Worm (Caenorhabditis elegans): ENCODE measurements around the gene F08B12.11.
A peak's percentile ranks its signal among the peaks of the same experiment; 100 is the strongest.

The F08B12.11 gene

DNA sequence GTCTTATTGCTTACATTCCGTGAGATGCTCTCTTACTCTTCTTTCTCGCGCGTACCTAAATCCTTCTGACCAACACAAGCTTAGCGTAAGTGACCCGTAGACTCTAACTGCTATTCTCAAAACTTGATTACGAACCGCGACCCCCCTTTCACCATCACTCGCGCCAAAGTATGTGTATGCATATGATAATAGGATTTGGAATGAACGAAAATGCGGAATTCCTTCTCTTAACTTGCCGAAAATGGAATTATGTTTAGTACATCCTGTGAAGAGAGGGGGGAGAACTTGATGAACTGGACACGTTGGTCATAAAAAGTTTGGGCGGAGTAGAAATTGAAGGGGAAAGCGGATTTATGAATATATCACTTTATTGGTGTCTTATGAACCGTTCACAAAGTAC lies 2.0 kb downstream of the F08B12.11 start (continued):
- TF ChIP-seq unc-62 (GFP tag; optimal IDR thresholded peaks at IDR 0.05 in 1 of 2): peak in 1 of 2 experiments; percentile 5
- TF ChIP-seq unc-62 (tag; optimal IDR thresholded peaks at IDR 0.05): no peak

- TF ChIP-seq T26A8.4 (GFP tag; IDR thresholded peaks at IDR 0.05): 0 out of 2 replicates have a peak, but pooled peaks have one; percentile 18
- no peak for TF ChIP-seq daf-8 (GFP tag; IDR thresholded peaks at IDR 0.05)
- no peak for TF ChIP-seq spr-3 (GFP tag; optimal IDR thresholded peaks at IDR 0.05)
- TF ChIP-seq egl-27 (tag; optimal IDR thresholded peaks at IDR 0.05): no peak
- TF ChIP-seq lin-13 (GFP tag; optimal IDR thresholded peaks at IDR 0.05): no peak
- TF ChIP-seq nhr-25 (tag; optimal IDR thresholded peaks at IDR 0.05; ENCODE audit: borderline replicate concordance, insufficient read depth): no peak
- peak in 1 of 2 experiments; percentile 92 for TF ChIP-seq unc-62 (GFP tag; optimal IDR thresholded peaks at IDR 0.05 in 1 of 2)
- no peak for TF ChIP-seq unc-62 (tag; optimal IDR thresholded peaks at IDR 0.05)
- TF ChIP-seq aha-1 (tag): peak; percentile 58
- no peak for TF ChIP-seq F49E8.2 (tag; optimal IDR thresholded peaks at IDR 0.05; ENCODE audit: borderline replicate concordance)
- no peak for TF ChIP-seq saeg-2 (GFP tag; IDR thresholded peaks at IDR 0.05)
- no peak for TF ChIP-seq fkh-10 (GFP tag; optimal IDR thresholded peaks at IDR 0.05)
- no peak for TF ChIP-seq nhr-6 (tag; optimal IDR thresholded peaks at IDR 0.05)
- no peak for TF ChIP-seq ZK337.2 (GFP tag; IDR thresholded peaks at IDR 0.05)
Measured at ce11 chrX:11387723-11388330, 3.0 kb downstream of the F08B12.11 start.

- peak; percentile 72 for TF ChIP-seq pqm-1 (tag; optimal IDR thresholded peaks at IDR 0.05)
- peak; percentile 76 for TF ChIP-seq nhr-28 (tag; optimal IDR thresholded peaks at IDR 0.05)
- TF ChIP-seq T20F7.1 (GFP tag; optimal IDR thresholded peaks at IDR 0.05): no peak
- no peak for TF ChIP-seq ctbp-1 (GFP tag; IDR thresholded peaks at IDR 0.05)
- TF ChIP-seq mep-1 (tag; optimal IDR thresholded peaks at IDR 0.05): peak; percentile 54
- 0 out of 2 replicates have a peak, but pooled peaks have one; percentile 20 for TF ChIP-seq hmg-1.1 (GFP tag; IDR thresholded peaks at IDR 0.05)
- TF ChIP-seq cey-2 (tag; optimal IDR thresholded peaks at IDR 0.05; ENCODE audit: borderline replicate concordance, insufficient read depth): peak; percentile 15
- no peak for TF ChIP-seq gei-8 (GFP tag; optimal IDR thresholded peaks at IDR 0.05)
- no peak for TF ChIP-seq sdz-12 (GFP tag; optimal IDR thresholded peaks at IDR 0.05)
- peak; percentile 35 for TF ChIP-seq nhr-77 (tag; optimal IDR thresholded peaks at IDR 0.05)
- peak; percentile 4 for TF ChIP-seq dve-1 (tag; optimal IDR thresholded peaks at IDR 0.05; ENCODE audit: insufficient read depth)
- TF ChIP-seq hlh-11 (tag; optimal IDR thresholded peaks at IDR 0.05): peak; percentile 25
- TF ChIP-seq daf-16 (GFP tag; optimal IDR thresholded peaks at IDR 0.05): no peak
- TF ChIP-seq daf-16 (tag; optimal IDR thresholded peaks at IDR 0.05): peak; percentile 49
- peak in 1 of 2 experiments; percentile 41 for TF ChIP-seq unc-62 (GFP tag; optimal IDR thresholded peaks at IDR 0.05 in 1 of 2)
- no peak for TF ChIP-seq unc-62 (tag; optimal IDR thresholded peaks at IDR 0.05)
- no peak for TF ChIP-seq dmd-8 (GFP tag; IDR thresholded peaks at IDR 0.05)
Measured at ce11 chrX:11392924-11393323, 8.1 kb downstream of the F08B12.11 start, which contains the start of gene prx-12. prx-12 (plus strand) TSS chrX:11393294.

- TF ChIP-seq gei-8 (GFP tag; optimal IDR thresholded peaks at IDR 0.05) (no peak), hlh-11 (tag; optimal IDR thresholded peaks at IDR 0.05) (peak; percentile 39), zfp-3 (GFP tag; conservative IDR thresholded peaks at IDR 0.05) (no peak), spr-3 (GFP tag; optimal IDR thresholded peaks at IDR 0.05) (no peak), aly-2 (tag; optimal IDR thresholded peaks at IDR 0.05) (no peak), nhr-111 (GFP tag; optimal IDR thresholded peaks at IDR 0.05) (no peak), Y5F2A.4 (GFP tag; optimal IDR thresholded peaks at IDR 0.05) (no peak), dve-1 (tag; optimal IDR thresholded peaks at IDR 0.05; ENCODE audit: insufficient read depth) (peak; percentile 49), ZK546.5 (tag; optimal IDR thresholded peaks at IDR 0.05) (no peak), ceh-32 (tag; optimal IDR thresholded peaks at IDR 0.05; ENCODE audit: poor library complexity) (no peak), madf-9 (GFP tag; conservative IDR thresholded peaks at IDR 0.05) (no peak), snpc-4 (tag; optimal IDR thresholded peaks at IDR 0.05) (no peak), nhr-11 (tag; optimal IDR thresholded peaks at IDR 0.05) (no peak), ceh-28 (tag; optimal IDR thresholded peaks at IDR 0.05) (no peak), vab-7 (GFP tag; IDR thresholded peaks at IDR 0.05) (no peak), ama-1 (optimal IDR thresholded peaks at IDR 0.05) (no peak), pha-4 (GFP tag; IDR thresholded peaks at IDR 0.05) (no peak), pha-4 (tag; optimal IDR thresholded peaks at IDR 0.05) (no peak), nhr-48 (tag; optimal IDR thresholded peaks at IDR 0.05) (no peak), hlh-30 (tag; optimal IDR thresholded peaks at IDR 0.05; ENCODE audit: insufficient read depth) (no peak)
Measured at ce11 chrX:11400467-11401184, 15.8 kb downstream of the F08B12.11 start.

All from whole organism, L4 larva.